Worm (Caenorhabditis elegans): ENCODE results near the gene Y48E1B.3.

ce11 chrII:13505977-13506568 is 61.7 kb downstream of the Y48E1B.3 start:
- TF ChIP-seq ama-1 (optimal IDR thresholded peaks at IDR 0.05) (no peak), ceh-36 (tag; optimal IDR thresholded peaks at IDR 0.05) (no peak), aly-1 (tag; optimal IDR thresholded peaks at IDR 0.05) (no peak), flt-1 (GFP tag; IDR thresholded peaks at IDR 0.05) (no peak), ceh-13 (GFP tag; optimal IDR thresholded peaks at IDR 0.05) (no peak), tbx-11 (GFP tag; IDR thresholded peaks at IDR 0.05) (no peak), hnd-1 (tag; optimal IDR thresholded peaks at IDR 0.05) (no peak), ets-7 (tag; optimal IDR thresholded peaks at IDR 0.05) (no peak), sea-1 (GFP tag; conservative IDR thresholded peaks at IDR 0.05) (no peak), F13C5.2 (tag; optimal IDR thresholded peaks at IDR 0.05) (no peak), pes-1 (GFP tag; IDR thresholded peaks at IDR 0.05) (no peak), scrt-1 (GFP tag; IDR thresholded peaks at IDR 0.05) (no peak)
